Worm (Caenorhabditis elegans) whole organism, young adult: ENCODE data around the gene nfm-1.
A peak's percentile ranks its signal among the peaks of the same experiment; 100 is the strongest.

ENCODE experiments used
- B0261.1 ChIP-seq: sonication (generic microtip); optimal IDR thresholded peaks from 2 replicates; lab custom pipeline; 2016; ENCODE audit warnings: mild to moderate bottlenecking, missing genetic modification characterization, moderate library complexity, missing compliant biosample characterization
- B0336.3 ChIP-seq: fragments of 200-800 bp; sonication (Bioruptor generic); IDR thresholded peaks from 2 replicates; pipeline ENCODE4 v1.3.6; 2022; ENCODE audit warnings: missing genetic modification characterization, missing compliant biosample characterization
- D2030.7 ChIP-seq: fragments of 200-800 bp; sonication (Bioruptor generic); IDR thresholded peaks from 2 replicates; pipeline ENCODE4 v1.3.6; 2022; ENCODE audit warnings: missing genetic modification reagents, missing genetic modification characterization, missing compliant biosample characterization
- F22D6.2 ChIP-seq: sonication (generic microtip); optimal IDR thresholded peaks from 2 replicates; lab custom pipeline; 2016; ENCODE audit warnings: mild to moderate bottlenecking, missing genetic modification characterization, missing compliant biosample characterization
- F23B12.7 ChIP-seq: sonication (generic microtip); optimal IDR thresholded peaks from 2 replicates; lab custom pipeline; 2017; ENCODE audit warnings: missing genetic modification characterization, mild to moderate bottlenecking, missing compliant biosample characterization, antibody characterized with exemption, moderate library complexity; ENCODE audit not compliant: insufficient read depth
- F37B4.10 ChIP-seq: fragments of 200-800 bp; sonication (Bioruptor generic); IDR thresholded peaks from 2 replicates; pipeline ENCODE4 v1.3.6; 2022; ENCODE audit warnings: missing genetic modification characterization, missing compliant biosample characterization
- F49E8.2 ChIP-seq: sonication (generic microtip); optimal IDR thresholded peaks from 3 replicates; lab custom pipeline; 2017; ENCODE audit warnings: missing genetic modification characterization, mild to moderate bottlenecking, missing compliant biosample characterization, antibody characterized with exemption, moderate library complexity; ENCODE audit not compliant: insufficient read depth
- Y53G8AR.9 ChIP-seq: fragments of 200-800 bp; sonication (Bioruptor generic); conservative IDR thresholded peaks from 2 replicates; pipeline ENCODE4 v1.3.6; 2022; ENCODE audit warnings: missing genetic modification reagents, missing genetic modification characterization, missing compliant biosample characterization
- Y67H2A.10 ChIP-seq: fragments of 200-800 bp; sonication (Bioruptor generic); conservative IDR thresholded peaks from 2 replicates; pipeline ENCODE4 v1.3.6; 2022; ENCODE audit warnings: missing genetic modification reagents, missing genetic modification characterization, missing compliant biosample characterization
- akir-1 ChIP-seq: fragments of 200-800 bp; sonication (Bioruptor generic); optimal IDR thresholded peaks from 2 replicates; lab custom pipeline; 2018; ENCODE audit warnings: mild to moderate bottlenecking, missing genetic modification characterization, moderate library complexity, missing compliant biosample characterization
- ama-1 ChIP-seq, 3 experiments: fragments of 150-350 bp in 1 of 3; sonication (generic microtip) in 2 of 3; optimal IDR thresholded peaks; 2 replicates each; lab custom pipeline; 2014 to 2018; ENCODE audit warnings: missing biosample characterization in 2 of 3, missing genetic modification characterization in 2 of 3, missing genetic modification reagents in 2 of 3
- aptf-3 ChIP-seq: fragments of 200-800 bp; sonication (Bioruptor generic); IDR thresholded peaks from 2 replicates; pipeline ENCODE4 v1.3.6; 2022; ENCODE audit warnings: missing genetic modification characterization, missing compliant biosample characterization
- attf-5 ChIP-seq: fragments of 200-800 bp; sonication (Bioruptor generic); optimal IDR thresholded peaks from 2 replicates; lab custom pipeline; 2018; ENCODE audit warnings: mild to moderate bottlenecking, missing genetic modification characterization, missing compliant biosample characterization
- attf-6 ChIP-seq: fragments of 200-800 bp; sonication (Bioruptor generic); IDR thresholded peaks from 2 replicates; pipeline ENCODE4 v1.3.6; 2022; ENCODE audit warnings: missing genetic modification reagents, missing genetic modification characterization, missing compliant biosample characterization
- ccch-3 ChIP-seq: fragments of 200-800 bp; sonication (Bioruptor generic); optimal IDR thresholded peaks from 2 replicates; lab custom pipeline; 2018; ENCODE audit warnings: mild to moderate bottlenecking, missing genetic modification characterization, missing compliant biosample characterization
- ceh-40 ChIP-seq: fragments of 200-800 bp; sonication (Bioruptor generic); IDR thresholded peaks from 2 replicates; pipeline ENCODE4 v1.3.6; 2022; ENCODE audit warnings: missing genetic modification characterization, missing compliant biosample characterization
- ceh-79 ChIP-seq: sonication (generic microtip); optimal IDR thresholded peaks from 2 replicates; lab custom pipeline; 2017; ENCODE audit warnings: mild to moderate bottlenecking, missing genetic modification characterization, missing compliant biosample characterization
- ceh-91 ChIP-seq: fragments of 200-800 bp; sonication (Bioruptor generic); IDR thresholded peaks from 2 replicates; pipeline ENCODE4 v1.3.6; 2022; ENCODE audit warnings: missing genetic modification reagents, missing genetic modification characterization, missing compliant biosample characterization
- dpl-1 ChIP-seq: fragments of 150-350 bp; optimal IDR thresholded peaks from 2 replicates; lab custom pipeline; 2014; ENCODE audit warnings: missing biosample characterization, missing genetic modification reagents, missing genetic modification characterization
- egl-44 ChIP-seq: fragments of 200-800 bp; sonication (Bioruptor generic); IDR thresholded peaks from 2 replicates; pipeline ENCODE4 v1.3.6; 2022; ENCODE audit warnings: missing genetic modification reagents, missing genetic modification characterization, missing compliant biosample characterization
- egrh-3 ChIP-seq: fragments of 200-800 bp; sonication (Bioruptor generic); IDR thresholded peaks from 2 replicates; pipeline ENCODE4 v1.3.6; 2022; ENCODE audit warnings: missing genetic modification reagents, missing genetic modification characterization, missing compliant biosample characterization
- fkh-3 ChIP-seq: sonication (generic microtip); optimal IDR thresholded peaks from 2 replicates; lab custom pipeline; 2016; ENCODE audit warnings: mild to moderate bottlenecking, missing genetic modification characterization, missing compliant biosample characterization
- gei-17 ChIP-seq: fragments of 200-800 bp; sonication (Bioruptor generic); optimal IDR thresholded peaks from 2 replicates; lab custom pipeline; 2018; ENCODE audit warnings: mild to moderate bottlenecking, missing genetic modification characterization, missing compliant biosample characterization
- hlh-12 ChIP-seq: sonication (generic microtip); optimal IDR thresholded peaks from 2 replicates; lab custom pipeline; 2016; ENCODE audit warnings: missing genetic modification characterization, missing compliant biosample characterization
- hmg-1.2 ChIP-seq: fragments of 200-800 bp; sonication (Bioruptor generic); IDR thresholded peaks from 2 replicates; pipeline ENCODE4 v1.3.6; 2022; ENCODE audit warnings: missing genetic modification reagents, missing genetic modification characterization, missing compliant biosample characterization
- lin-26 ChIP-seq: fragments of 200-800 bp; sonication (Bioruptor generic); IDR thresholded peaks from 2 replicates; pipeline ENCODE4 v1.3.6; 2022; ENCODE audit warnings: missing genetic modification reagents, missing genetic modification characterization, missing compliant biosample characterization
- lin-35 ChIP-seq, 3 experiments: fragments of 150-350 bp in 2 of 3; sonication (generic microtip) in 1 of 3; optimal IDR thresholded peaks; 2 replicates each; lab custom pipeline; 2014 to 2018; ENCODE audit warnings: missing biosample characterization in 3 of 3, missing genetic modification characterization in 3 of 3, missing genetic modification reagents in 3 of 3
- lsy-27 ChIP-seq: sonication (generic microtip); optimal IDR thresholded peaks from 2 replicates; lab custom pipeline; 2017; ENCODE audit warnings: missing genetic modification characterization, mild to moderate bottlenecking, missing compliant biosample characterization, antibody characterized with exemption, missing genotype, borderline replicate concordance; ENCODE audit not compliant: insufficient read depth
- madf-8 ChIP-seq: fragments of 200-800 bp; sonication (Bioruptor generic); conservative IDR thresholded peaks from 2 replicates; pipeline ENCODE4 v1.3.6; 2022; ENCODE audit warnings: missing genetic modification reagents, missing genetic modification characterization, missing compliant biosample characterization
- mcd-1 ChIP-seq: fragments of 200-800 bp; sonication (Bioruptor generic); IDR thresholded peaks from 2 replicates; pipeline ENCODE4 v1.3.6; 2022; ENCODE audit warnings: missing genetic modification reagents, missing genetic modification characterization, missing compliant biosample characterization
- mel-28 ChIP-seq: sonication (generic microtip); optimal IDR thresholded peaks from 2 replicates; lab custom pipeline; 2016; ENCODE audit warnings: borderline replicate concordance, mild to moderate bottlenecking, missing genetic modification characterization, missing compliant biosample characterization
- nfya-2 ChIP-seq: fragments of 200-800 bp; sonication (Bioruptor generic); IDR thresholded peaks from 2 replicates; pipeline ENCODE4 v1.3.6; 2022; ENCODE audit warnings: missing genetic modification reagents, missing genetic modification characterization, missing compliant biosample characterization
- nhr-120 ChIP-seq: fragments of 200-800 bp; sonication (Bioruptor generic); IDR thresholded peaks from 2 replicates; pipeline ENCODE4 v1.3.6; 2022; ENCODE audit warnings: missing genetic modification characterization, missing compliant biosample characterization
- nhr-179 ChIP-seq: sonication (generic microtip); optimal IDR thresholded peaks from 2 replicates; lab custom pipeline; 2016; ENCODE audit warnings: mild to moderate bottlenecking, missing genetic modification characterization, missing compliant biosample characterization
- nhr-90 ChIP-seq: sonication (generic microtip); optimal IDR thresholded peaks from 2 replicates; lab custom pipeline; 2016; ENCODE audit warnings: missing genotype, mild to moderate bottlenecking, missing genetic modification characterization, missing compliant biosample characterization
- pha-4 ChIP-seq: fragments of 150-350 bp; sonication (generic microtip); optimal IDR thresholded peaks from 2 replicates; lab custom pipeline; 2014; ENCODE audit warnings: missing biosample characterization, missing genetic modification reagents, missing genetic modification characterization
- sdz-38 ChIP-seq: sonication (generic microtip); optimal IDR thresholded peaks from 2 replicates; lab custom pipeline; 2016; ENCODE audit warnings: missing genotype, missing genetic modification characterization, missing compliant biosample characterization
- sea-2 ChIP-seq: fragments of 200-800 bp; sonication (Bioruptor generic); IDR thresholded peaks from 2 replicates; pipeline ENCODE4 v1.3.6; 2022; ENCODE audit warnings: missing genetic modification characterization, missing compliant biosample characterization
- snpc-1.3 ChIP-seq: sonication (generic microtip); optimal IDR thresholded peaks from 2 replicates; lab custom pipeline; 2017; ENCODE audit warnings: missing genetic modification characterization, mild to moderate bottlenecking, missing compliant biosample characterization, antibody characterized with exemption, moderate library complexity, missing genotype, missing genetic modification reagents; ENCODE audit not compliant: insufficient read depth
- somi-1 ChIP-seq: fragments of 200-800 bp; sonication (Bioruptor generic); optimal IDR thresholded peaks from 2 replicates; lab custom pipeline; 2018; ENCODE audit warnings: mild to moderate bottlenecking, missing genetic modification characterization, missing compliant biosample characterization
- unc-62 ChIP-seq: fragments of 150-350 bp; optimal IDR thresholded peaks from 2 replicates; lab custom pipeline; 2014; ENCODE audit warnings: missing biosample characterization, missing genetic modification reagents, missing genetic modification characterization
- xnd-1 ChIP-seq: sonication (generic microtip); optimal IDR thresholded peaks from 2 replicates; lab custom pipeline; 2016; ENCODE audit warnings: missing genotype, missing genetic modification reagents, missing genetic modification characterization, missing compliant biosample characterization
- zim-3 ChIP-seq: sonication (generic microtip); optimal IDR thresholded peaks from 2 replicates; lab custom pipeline; 2017; ENCODE audit warnings: mild to moderate bottlenecking, missing genetic modification characterization, moderate library complexity, missing compliant biosample characterization
- ztf-18 ChIP-seq: sonication (generic microtip); optimal IDR thresholded peaks from 2 replicates; lab custom pipeline; 2016; ENCODE audit warnings: missing genotype, mild to moderate bottlenecking, missing genetic modification characterization, missing compliant biosample characterization
- ztf-28 ChIP-seq: fragments of 200-800 bp; sonication (Bioruptor generic); IDR thresholded peaks from 2 replicates; pipeline ENCODE4 v1.3.6; 2022; ENCODE audit warnings: missing genetic modification reagents, missing genetic modification characterization, missing compliant biosample characterization
- ztf-3 ChIP-seq: fragments of 200-800 bp; sonication (Bioruptor generic); optimal IDR thresholded peaks from 2 replicates; lab custom pipeline; 2018; ENCODE audit warnings: mild to moderate bottlenecking, missing genetic modification characterization, missing compliant biosample characterization

nfm-1 gene

DNA sequence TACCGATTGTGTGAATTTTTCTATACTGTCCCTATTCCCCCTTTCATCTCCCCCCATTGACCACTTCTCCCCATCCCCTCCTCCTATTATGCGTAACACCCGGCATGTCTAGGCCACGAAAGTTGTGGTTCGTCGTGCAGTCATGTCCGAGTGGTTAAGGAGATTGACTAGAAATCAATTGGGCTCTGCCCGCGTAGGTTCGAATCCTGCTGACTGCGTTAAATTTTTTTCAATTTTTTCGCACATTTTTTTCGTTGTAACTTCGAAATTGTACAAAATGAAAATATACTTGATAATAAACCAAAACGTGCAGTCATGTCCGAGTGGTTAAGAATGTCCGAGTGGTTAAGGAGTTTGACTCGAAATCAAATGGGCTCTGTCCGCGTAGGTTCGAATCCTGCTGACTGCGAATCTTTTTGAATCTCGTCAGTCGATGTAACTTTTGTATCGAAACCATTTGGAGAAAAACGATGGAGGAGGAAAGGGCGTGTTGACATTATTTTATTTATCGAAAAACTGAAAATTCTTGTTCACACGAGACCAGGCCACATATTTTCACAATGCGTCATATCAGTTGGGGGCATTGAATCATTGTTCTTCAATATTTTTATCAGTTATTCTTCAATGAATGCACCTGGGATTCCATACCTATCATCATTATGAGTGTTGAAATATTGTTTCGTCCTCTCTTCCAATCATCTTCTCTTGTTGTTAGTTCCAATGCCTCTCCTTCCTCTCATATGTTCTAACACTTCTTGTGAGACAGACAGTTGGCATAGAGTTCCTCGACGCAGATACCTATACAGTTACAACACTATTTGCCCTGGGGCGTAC, at the start of gene nfm-1 (continued):
- TF ChIP-seq xnd-1 (tag; lab: Kevin White, UChicago) (no peak), attf-6 (no peak), gei-17 (peak; percentile 44), dpl-1 (peak; percentile 42), sea-2 (GFP tag; lab: Robert Waterston, UW) (no peak), ama-1 (optimal IDR thresholded peaks at IDR 0.05; lab: Kevin White, UChicago) (no peak), ama-1 (GFP tag; optimal IDR thresholded peaks at IDR 0.05; lab: Kevin White, UChicago) (peak; percentile 10 to 43), mel-28 (no peak), hlh-12 (tag; lab: Kevin White, UChicago) (no peak), unc-62 (GFP tag; lab: Kevin White, UChicago) (no peak), madf-8 (GFP tag; lab: Robert Waterston, UW) (peak; percentile 41; the same call in 1 of the 2 replicates), nhr-179 (tag; lab: Kevin White, UChicago) (no peak), fkh-3 (tag; lab: Kevin White, UChicago) (peak; percentile 65), ceh-79 (tag; lab: Kevin White, UChicago) (no peak), zim-3 (tag; lab: Kevin White, UChicago) (peak; percentile 39), sdz-38 (tag; lab: Kevin White, UChicago) (no peak), F23B12.7 (tag; lab: Kevin White, UChicago) (peak; percentile 50), lsy-27 (tag; lab: Kevin White, UChicago) (peak; percentile 37), snpc-1.3 (tag; lab: Kevin White, UChicago) (no peak), egrh-3 (GFP tag; lab: Robert Waterston, UW) (no peak), attf-5 (GFP tag; lab: Kevin White, UChicago) (peak; percentile 56), nhr-90 (tag; lab: Kevin White, UChicago) (peak; percentile 78), somi-1 (peak; percentile 71), B0261.1 (tag; lab: Kevin White, UChicago) (peak; percentile 99), D2030.7 (GFP tag; lab: Robert Waterston, UW) (peak; percentile 87), nhr-120 (GFP tag; lab: Robert Waterston, UW) (no peak), B0336.3 (GFP tag; lab: Robert Waterston, UW) (peak; percentile 79), ceh-40 (GFP tag; lab: Robert Waterston, UW) (0 out of 2 replicates have a peak, but pooled peaks have one; percentile 56), nfya-2 (GFP tag; lab: Robert Waterston, UW) (no peak), F22D6.2 (tag; lab: Kevin White, UChicago) (peak; percentile 27), ztf-3 (GFP tag; lab: Kevin White, UChicago) (no peak), ccch-3 (GFP tag; lab: Kevin White, UChicago) (no peak), F37B4.10 (no peak), egl-44 (GFP tag; lab: Robert Waterston, UW) (peak; percentile 78), lin-35 (GFP tag; optimal IDR thresholded peaks at IDR 0.05; lab: Kevin White, UChicago) (peak in 1 of 3 experiments; percentile 60), Y53G8AR.9 (GFP tag; lab: Robert Waterston, UW) (peak; percentile 68), pha-4 (peak; percentile 28), hmg-1.2 (peak; percentile 82), Y67H2A.10 (GFP tag; lab: Robert Waterston, UW) (0 out of 2 replicates have a peak, but pooled peaks have one; percentile 18), ztf-28 (GFP tag; lab: Robert Waterston, UW) (0 out of 2 replicates have a peak, but pooled peaks have one; percentile 49), ztf-18 (peak; percentile 72), aptf-3 (GFP tag; lab: Robert Waterston, UW) (0 out of 2 replicates have a peak, but pooled peaks have one; percentile 73), lin-26 (GFP tag; lab: Robert Waterston, UW) (peak; percentile 88), ceh-91 (GFP tag; lab: Robert Waterston, UW) (peak; percentile 39; the same call in 1 of the 2 replicates), F49E8.2 (tag; lab: Kevin White, UChicago) (peak; percentile 60), akir-1 (GFP tag; lab: Kevin White, UChicago) (peak; percentile 79), mcd-1 (GFP tag; lab: Robert Waterston, UW) (peak; percentile 62)
